Fruit fly (Drosophila melanogaster): ENCODE data around the gene CG18273.

DNA sequence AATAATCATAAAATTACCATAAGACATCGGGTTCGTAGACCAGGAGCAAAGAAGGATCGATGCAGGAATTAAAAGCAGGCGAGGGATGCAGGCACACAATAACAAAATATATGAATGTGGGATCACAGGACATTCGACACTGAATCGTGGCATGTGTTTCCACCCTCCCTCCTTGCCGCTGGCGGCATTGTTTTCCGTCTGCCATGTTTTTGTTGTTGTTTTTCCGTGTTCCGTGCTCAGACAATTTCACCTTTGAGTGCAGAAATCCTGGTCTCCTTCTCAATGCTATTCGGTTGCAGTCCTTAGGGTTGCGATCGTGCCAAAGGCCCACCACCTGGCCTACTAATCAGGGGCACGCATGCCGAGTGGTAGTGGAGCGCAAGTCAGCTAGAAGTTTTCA, 38.2 kb upstream of the CG18273 start:
- TF ChIP-seq CG8478 (optimal IDR thresholded peaks at IDR 0.05) (no peak), usp (GFP tag; optimal IDR thresholded peaks at IDR 0.05) (no peak), EcR (GFP tag; optimal IDR thresholded peaks at IDR 0.05) (no peak), Dll (optimal IDR thresholded peaks at IDR 0.05) (no peak), psq (optimal IDR thresholded peaks at IDR 0.05) (no peak)

All from whole organism.